Worm (Caenorhabditis elegans) whole organism, L4/young adult: Measurements from ENCODE around the gene scl-10.

Experiments
- W03F9.2 ChIP-seq: fragments of 150-350 bp; optimal IDR thresholded peaks from 2 replicates; lab custom pipeline; 2014; ENCODE audit warnings: missing biosample characterization, missing genetic modification characterization
- dao-5 ChIP-seq: sonication (generic microtip); optimal IDR thresholded peaks from 2 replicates; lab custom pipeline; 2016; ENCODE audit warnings: missing genotype, missing genetic modification characterization, moderate library complexity, missing compliant biosample characterization
- him-1 ChIP-seq: sonication (generic microtip); optimal IDR thresholded peaks from 2 replicates; lab custom pipeline; 2016; ENCODE audit warnings: missing genotype, missing genetic modification reagents, missing genetic modification characterization, missing compliant biosample characterization

- TF ChIP-seq dao-5 (tag; lab: Kevin White, UChicago), result no peak
- no peak for TF ChIP-seq W03F9.2
- no peak for TF ChIP-seq him-1 (tag; lab: Kevin White, UChicago)
These were observed 41.5 kb downstream of the scl-10 start for ce11 chrIV:13089671-13090242.
